Worm (Caenorhabditis elegans): ENCODE data around the gene ubc-20.

- no peak for TF ChIP-seq F13H6.1 (tag; optimal IDR thresholded peaks at IDR 0.05)
- no peak for TF ChIP-seq ztf-11 (tag; optimal IDR thresholded peaks at IDR 0.05)
- no peak for TF ChIP-seq aly-2 (tag; optimal IDR thresholded peaks at IDR 0.05)
Measured at ce11 chrIII:140904-141303, 47.7 kb upstream of the ubc-20 start, which contains the start of gene fbxb-81.
